Worm (Caenorhabditis elegans): Measurements from ENCODE around the gene mrpl-4.

mrpl-4 gene

DNA sequence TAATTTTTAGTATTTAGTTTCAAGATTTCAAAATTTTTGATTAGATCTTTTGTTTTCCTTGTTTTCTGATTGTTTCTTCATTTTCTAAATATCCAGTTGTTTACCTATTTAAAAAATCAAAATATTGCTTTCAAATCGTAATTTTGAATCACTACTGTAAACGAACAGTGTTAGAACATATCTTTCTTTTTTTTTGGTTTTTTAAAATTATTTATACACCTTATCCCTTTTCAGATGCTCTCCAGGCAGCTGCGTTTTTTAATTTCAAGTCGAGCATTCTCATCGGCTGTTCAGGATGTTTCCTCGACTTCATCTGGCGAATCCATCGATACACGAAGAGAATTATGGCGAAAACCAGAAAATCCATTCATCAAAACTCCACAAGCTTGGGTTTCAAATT is at the start of gene mrpl-4:
Gene mrpl-4, plus strand, starts transcription at position 235 of the 400 bp plus-strand sequence.
- TF ChIP-seq dve-1 (tag; optimal IDR thresholded peaks at IDR 0.05) = no peak
- no peak for TF ChIP-seq fax-1 (tag; optimal IDR thresholded peaks at IDR 0.05)
- no peak for TF ChIP-seq zip-5 (tag; optimal IDR thresholded peaks at IDR 0.05)
- TF ChIP-seq ceh-9 (tag; optimal IDR thresholded peaks at IDR 0.05) = no peak
- no peak for TF ChIP-seq pha-2 (tag; optimal IDR thresholded peaks at IDR 0.05)
- TF ChIP-seq sox-2 (GFP tag; IDR thresholded peaks at IDR 0.05) = no peak
- TF ChIP-seq unc-55 (GFP tag; optimal IDR thresholded peaks at IDR 0.05) = no peak
- no peak for TF ChIP-seq nhr-232 (tag; optimal IDR thresholded peaks at IDR 0.05)
- TF ChIP-seq C38D4.7 (GFP tag; optimal IDR thresholded peaks at IDR 0.05) = no peak
- TF ChIP-seq ets-4 (tag; optimal IDR thresholded peaks at IDR 0.05) = no peak
- no peak for TF ChIP-seq elt-4 (tag; optimal IDR thresholded peaks at IDR 0.05)
- TF ChIP-seq ztf-16 (tag; optimal IDR thresholded peaks at IDR 0.05) = no peak
- no peak for TF ChIP-seq pqm-1 (tag; optimal IDR thresholded peaks at IDR 0.05)
- no peak for TF ChIP-seq nfya-1 (tag; optimal IDR thresholded peaks at IDR 0.05)
- TF ChIP-seq syd-9 (tag; optimal IDR thresholded peaks at IDR 0.05) = no peak
- no peak for TF ChIP-seq che-1 (tag; optimal IDR thresholded peaks at IDR 0.05)
- no peak for TF ChIP-seq tbx-7 (tag; optimal IDR thresholded peaks at IDR 0.05)
- TF ChIP-seq pax-1 (tag; optimal IDR thresholded peaks at IDR 0.05) = no peak
- TF ChIP-seq ceh-48 (tag; optimal IDR thresholded peaks at IDR 0.05) = no peak

DNA sequence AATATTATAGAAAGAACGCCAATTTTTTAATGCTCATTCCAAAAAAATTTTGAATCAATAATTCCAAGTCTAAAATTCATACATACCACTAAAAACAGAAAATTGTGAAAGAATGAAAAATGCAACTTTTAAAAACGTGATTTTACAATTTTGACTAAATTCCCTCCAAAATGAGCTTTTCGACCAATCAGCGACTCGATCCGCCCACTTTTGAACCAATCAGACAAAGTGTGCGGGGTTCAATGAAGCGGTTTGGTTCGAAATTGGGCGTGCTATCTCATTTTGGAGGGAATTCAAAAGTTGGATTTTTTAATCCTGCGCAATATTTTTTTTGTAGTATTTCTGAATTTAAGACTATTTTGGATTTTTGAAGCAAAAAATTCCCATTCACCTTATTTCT is 49.8 kb upstream of the mrpl-4 start:
- peak; percentile 54 for TF ChIP-seq nfya-1 (tag; optimal IDR thresholded peaks at IDR 0.05)
- no peak for TF ChIP-seq fkh-10 (GFP tag; optimal IDR thresholded peaks at IDR 0.05)

DNA sequence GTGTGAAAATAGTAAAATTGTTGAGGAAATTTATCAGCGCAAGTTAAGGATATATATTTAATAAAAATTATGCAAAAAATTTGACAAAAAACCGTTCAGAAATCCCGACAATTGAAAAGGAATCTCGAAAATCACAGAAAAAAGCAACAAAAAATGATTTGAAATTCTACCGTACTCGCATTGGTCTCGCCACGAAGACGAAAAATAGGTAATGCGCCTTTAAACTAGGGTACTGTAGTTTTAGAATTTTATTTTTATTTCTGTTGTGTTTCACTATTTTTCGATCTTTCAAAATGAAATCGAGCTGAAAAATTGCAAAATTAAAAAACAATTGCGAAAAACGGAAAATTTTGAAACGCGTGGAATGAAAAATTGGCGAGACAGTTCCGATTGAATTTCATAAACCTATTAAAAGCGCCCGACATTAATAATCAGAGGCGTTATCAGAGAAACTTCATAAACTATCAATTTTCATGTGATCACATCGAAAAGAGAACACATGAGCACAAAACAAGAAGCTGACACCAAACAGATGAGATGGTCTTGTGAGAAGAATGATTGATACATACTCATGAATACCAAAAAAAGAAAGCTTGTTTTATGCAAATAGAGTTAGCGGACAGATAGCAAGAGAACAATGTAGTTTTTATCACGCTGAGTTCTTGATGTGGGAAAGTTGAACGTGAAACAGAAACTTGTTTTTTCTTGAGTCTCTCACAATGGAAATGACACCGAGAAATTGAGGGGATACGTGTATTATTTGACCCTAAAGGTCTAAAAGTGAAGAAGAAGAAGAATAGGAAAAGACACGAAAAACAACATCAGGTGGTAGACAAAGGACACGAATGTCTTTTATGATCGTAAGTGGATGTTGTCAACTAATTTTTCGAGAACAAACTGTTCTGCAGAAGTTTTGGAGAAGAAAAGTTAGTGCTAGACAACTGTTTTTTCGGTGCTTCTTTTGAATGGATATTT is 41.9 kb upstream of the mrpl-4 start:
- TF ChIP-seq dmd-4 (tag; optimal IDR thresholded peaks at IDR 0.05; ENCODE audit: borderline replicate concordance) (no peak), sox-2 (GFP tag; IDR thresholded peaks at IDR 0.05) (no peak), nhr-11 (tag; optimal IDR thresholded peaks at IDR 0.05) (no peak), ceh-19 (GFP tag; optimal IDR thresholded peaks at IDR 0.05) (no peak), sox-4 (tag; optimal IDR thresholded peaks at IDR 0.05) (no peak), tbx-7 (tag; optimal IDR thresholded peaks at IDR 0.05) (no peak), pat-9 (tag; optimal IDR thresholded peaks at IDR 0.05) (no peak)

DNA sequence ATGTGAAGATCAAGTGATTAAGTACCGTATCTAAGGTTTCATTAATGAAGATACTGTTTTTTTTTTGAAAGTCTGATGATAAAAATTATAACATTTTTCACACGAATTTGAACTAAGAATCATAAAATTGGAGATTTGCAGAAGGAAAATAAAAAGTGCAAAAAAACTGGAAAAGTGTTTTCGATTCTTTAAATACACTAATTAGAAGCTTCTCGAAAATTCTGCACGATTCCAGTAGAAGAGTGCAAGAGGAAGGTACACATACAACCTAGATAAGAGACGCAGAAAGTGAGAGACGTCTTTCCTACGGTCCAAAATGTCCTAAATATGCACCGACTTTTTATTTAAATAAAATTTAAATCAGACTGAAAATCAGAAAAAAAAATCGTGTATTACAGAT is 40.9 kb upstream of the mrpl-4 start:
- TF ChIP-seq syd-9 (tag; optimal IDR thresholded peaks at IDR 0.05) (no peak), ceh-24 (tag; optimal IDR thresholded peaks at IDR 0.05) (no peak), ceh-14 (tag; optimal IDR thresholded peaks at IDR 0.05) (no peak), nhr-232 (tag; optimal IDR thresholded peaks at IDR 0.05) (no peak), ceh-9 (tag; optimal IDR thresholded peaks at IDR 0.05) (no peak), elt-4 (tag; optimal IDR thresholded peaks at IDR 0.05) (no peak), fkh-6 (tag; optimal IDR thresholded peaks at IDR 0.05) (no peak), ets-4 (tag; optimal IDR thresholded peaks at IDR 0.05) (no peak), che-1 (tag; optimal IDR thresholded peaks at IDR 0.05) (no peak), ceh-22 (tag; optimal IDR thresholded peaks at IDR 0.05) (no peak), dmd-4 (tag; optimal IDR thresholded peaks at IDR 0.05; ENCODE audit: borderline replicate concordance) (no peak), hlh-15 (tag; optimal IDR thresholded peaks at IDR 0.05) (no peak), unc-86 (tag; optimal IDR thresholded peaks at IDR 0.05) (no peak), C38D4.7 (GFP tag; optimal IDR thresholded peaks at IDR 0.05) (no peak), elt-2 (tag; optimal IDR thresholded peaks at IDR 0.05) (no peak), K02D7.2 (tag; optimal IDR thresholded peaks at IDR 0.05) (no peak), dve-1 (tag; optimal IDR thresholded peaks at IDR 0.05) (no peak), ceh-30 (tag; optimal IDR thresholded peaks at IDR 0.05) (no peak), ref-2 (tag; optimal IDR thresholded peaks at IDR 0.05) (no peak), sox-4 (tag; optimal IDR thresholded peaks at IDR 0.05) (no peak)
